Fruit fly (Drosophila melanogaster): ENCODE measurements around the gene Dnz1.

DNA sequence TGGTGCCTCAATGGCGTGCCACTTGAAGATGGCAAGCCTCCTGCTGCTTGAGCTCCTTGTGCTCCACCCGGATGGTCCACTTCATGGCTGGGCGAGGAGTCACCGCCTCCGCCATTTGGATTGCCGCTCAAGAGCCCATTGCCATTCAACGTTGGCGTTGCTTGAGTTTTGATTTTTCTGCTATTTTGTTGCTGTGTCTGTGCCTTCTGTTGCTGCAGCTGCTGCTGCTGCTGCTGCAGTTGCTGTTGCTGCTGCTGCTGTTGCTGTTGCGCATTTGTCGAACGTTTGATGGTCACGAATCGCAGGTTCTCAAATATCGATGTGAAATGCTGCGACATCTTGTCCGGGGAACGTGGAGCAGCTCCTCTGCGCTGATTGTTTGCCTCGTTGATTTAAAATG is 24.9 kb downstream of the Dnz1 start:
- TF ChIP-seq h (optimal IDR thresholded peaks at IDR 0.05) (no peak), Sin3A (optimal IDR thresholded peaks at IDR 0.05) (no peak), insv (optimal IDR thresholded peaks at IDR 0.05) (no peak)

Data from Kc167 (cell line).